Worm (Caenorhabditis elegans) whole organism, midembryonic: ENCODE data around the gene acs-18.

Experiments used
- cog-1 ChIP-seq: sonication (generic microtip); optimal IDR thresholded peaks from 2 replicates; lab custom pipeline; 2016; ENCODE audit warnings: missing genetic modification characterization, missing compliant biosample characterization
- flt-1 ChIP-seq: fragments of 200-800 bp; sonication (Bioruptor generic); IDR thresholded peaks from 2 replicates; pipeline ENCODE4 v1.3.6; 2022; ENCODE audit warnings: missing genetic modification characterization, missing compliant biosample characterization
- ref-1 ChIP-seq: fragments of 200-800 bp; sonication (Bioruptor generic); conservative IDR thresholded peaks from 2 replicates; pipeline ENCODE4 v1.3.6; 2022; ENCODE audit warnings: missing genetic modification reagents, missing genetic modification characterization, missing compliant biosample characterization
- tab-1 ChIP-seq: fragments of 200-800 bp; sonication (Bioruptor generic); IDR thresholded peaks from 2 replicates; pipeline ENCODE4 v1.3.6; 2022; ENCODE audit warnings: missing genetic modification characterization, missing compliant biosample characterization

DNA sequence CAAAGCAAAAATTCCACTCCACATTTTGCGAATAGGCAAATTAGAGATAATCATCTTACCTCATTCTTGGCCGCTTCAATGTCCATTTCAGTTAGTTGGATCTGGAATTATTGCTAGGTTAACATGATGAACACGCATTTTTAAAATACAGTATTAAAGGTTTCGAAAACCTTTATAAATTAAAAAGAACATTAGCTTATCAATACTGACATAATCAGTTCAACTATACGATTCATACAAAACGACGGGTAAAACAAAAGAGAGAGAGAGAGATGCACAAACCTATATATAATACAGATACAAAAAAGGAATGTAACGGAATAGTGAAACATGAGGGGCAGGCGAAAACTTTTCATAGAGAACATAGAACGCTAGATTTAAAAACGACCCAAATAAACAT is 32.0 kb downstream of the acs-18 start, which contains the start of gene thk-1:
- no peak for TF ChIP-seq tab-1 (GFP tag; lab: Robert Waterston, UW)
- TF ChIP-seq flt-1: no peak
- no peak for TF ChIP-seq ref-1 (GFP tag; lab: Robert Waterston, UW)
- no peak for TF ChIP-seq cog-1 (tag; lab: Kevin White, UChicago)
